Worm (Caenorhabditis elegans) whole organism, young adult: Measurements from ENCODE around the gene mtrf-1L.

Experiments used
- F10E7.11 ChIP-seq: sonication (generic microtip); optimal IDR thresholded peaks from 2 replicates; lab custom pipeline; 2017; ENCODE audit warnings: mild to moderate bottlenecking, missing genetic modification characterization, moderate library complexity, missing compliant biosample characterization
- athp-1 ChIP-seq: sonication (generic microtip); optimal IDR thresholded peaks from 2 replicates; lab custom pipeline; 2017; ENCODE audit warnings: mild to moderate bottlenecking, missing genetic modification characterization, missing compliant biosample characterization
- dox-1 ChIP-seq: fragments of 200-800 bp; sonication (Bioruptor generic); IDR thresholded peaks from 2 replicates; pipeline ENCODE4 v1.3.6; 2022; ENCODE audit warnings: missing genetic modification reagents, missing genetic modification characterization, missing compliant biosample characterization
- ets-4 ChIP-seq: fragments of 200-800 bp; sonication (Bioruptor generic); optimal IDR thresholded peaks from 2 replicates; lab custom pipeline; 2018; ENCODE audit warnings: mild to moderate bottlenecking, missing genetic modification characterization, missing compliant biosample characterization
- madf-3 ChIP-seq: fragments of 200-800 bp; sonication (Bioruptor generic); IDR thresholded peaks from 2 replicates; pipeline ENCODE4 v1.3.6; 2022; ENCODE audit warnings: missing genetic modification reagents, missing genetic modification characterization, missing compliant biosample characterization
- mes-4 ChIP-seq: sonication (generic microtip); optimal IDR thresholded peaks from 2 replicates; lab custom pipeline; 2016; ENCODE audit warnings: missing genotype, missing genetic modification characterization, missing compliant biosample characterization
- nhr-80 ChIP-seq: sonication (generic microtip); optimal IDR thresholded peaks from 2 replicates; lab custom pipeline; 2016; ENCODE audit warnings: missing genetic modification characterization, missing compliant biosample characterization
- pbrm-1 ChIP-seq: fragments of 200-800 bp; sonication (Bioruptor generic); IDR thresholded peaks from 2 replicates; pipeline ENCODE4 v1.3.6; 2022; ENCODE audit warnings: missing genetic modification reagents, missing genetic modification characterization, missing compliant biosample characterization
- tbp1 ChIP-seq: fragments of 200-800 bp; sonication (Bioruptor generic); optimal IDR thresholded peaks from 2 replicates; lab custom pipeline; 2018; ENCODE audit warnings: mild to moderate bottlenecking, missing genetic modification characterization, missing compliant biosample characterization
- zfh-2 ChIP-seq: fragments of 200-800 bp; sonication (Bioruptor generic); conservative IDR thresholded peaks from 2 replicates; pipeline ENCODE4 v1.3.6; 2022; ENCODE audit warnings: missing genetic modification reagents, missing genetic modification characterization, missing compliant biosample characterization

DNA sequence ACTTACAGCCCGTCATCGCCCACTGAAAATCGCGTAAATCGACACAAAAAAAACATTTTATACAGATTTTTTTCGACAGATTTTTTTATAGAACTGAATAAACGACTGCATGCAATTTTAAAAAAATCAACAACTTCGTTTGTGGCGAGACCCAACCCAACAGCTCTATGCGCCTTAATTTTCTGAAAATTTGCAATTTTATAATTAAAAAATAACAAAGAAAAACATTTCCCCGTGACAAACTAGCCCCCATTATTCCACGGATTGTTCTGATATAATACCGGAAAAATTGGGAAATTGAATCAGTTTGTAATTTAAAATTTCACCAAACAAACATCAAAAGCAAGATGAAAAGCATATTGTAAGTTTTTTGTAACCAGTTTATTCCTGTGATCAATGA, 20.9 kb upstream of the mtrf-1L start, which contains the start of gene ptp-5.1:
- TF ChIP-seq mes-4 (tag; lab: Kevin White, UChicago) (no peak), madf-3 (GFP tag; lab: Robert Waterston, UW) (no peak), nhr-80 (tag; lab: Kevin White, UChicago) (no peak), zfh-2 (GFP tag; lab: Robert Waterston, UW) (no peak), dox-1 (no peak), athp-1 (no peak), tbp1 (no peak), pbrm-1 (GFP tag; lab: Robert Waterston, UW) (no peak), ets-4 (GFP tag; lab: Kevin White, UChicago) (no peak), F10E7.11 (tag; lab: Kevin White, UChicago) (no peak)
